Worm (Caenorhabditis elegans): ENCODE measurements around the gene slc-17.2.

Gene slc-17.2

DNA sequence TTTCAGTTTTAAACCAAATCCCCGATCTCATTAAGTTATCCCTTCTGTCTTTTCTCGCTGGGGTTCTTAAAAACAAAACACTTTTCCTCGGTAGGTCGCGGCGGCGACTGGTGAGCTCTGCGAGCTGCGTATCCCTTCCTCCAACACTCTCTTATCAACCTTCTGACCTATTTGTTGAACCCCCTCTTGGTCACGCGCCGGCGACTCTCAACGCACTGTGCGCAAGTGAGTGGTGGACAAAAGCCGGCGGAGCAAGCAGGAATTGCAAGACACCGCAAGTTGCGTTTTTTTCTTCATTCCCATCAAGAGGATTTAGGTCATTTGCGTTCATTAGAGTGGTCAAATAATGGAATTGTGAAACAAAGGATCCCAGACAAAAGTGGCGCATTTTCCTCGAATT, 36.1 kb downstream of the slc-17.2 start:
- TF ChIP-seq zag-1 (tag; optimal IDR thresholded peaks at IDR 0.05) = no peak
- peak; percentile 60 for TF ChIP-seq rnt-1 (tag; optimal IDR thresholded peaks at IDR 0.05)
- TF ChIP-seq hlh-4 (tag; optimal IDR thresholded peaks at IDR 0.05) = no peak
- TF ChIP-seq hpl-2 (GFP tag; optimal IDR thresholded peaks at IDR 0.05) = no peak
- TF ChIP-seq unc-130 (tag; optimal IDR thresholded peaks at IDR 0.05) = peak; percentile 43
- peak; percentile 64 for TF ChIP-seq lin-14 (GFP tag; optimal IDR thresholded peaks at IDR 0.05)
- TF ChIP-seq ceh-82 (tag; optimal IDR thresholded peaks at IDR 0.05) = no peak
- no peak for TF ChIP-seq aha-1 (tag; optimal IDR thresholded peaks at IDR 0.05)
- TF ChIP-seq pqm-1 (tag; optimal IDR thresholded peaks at IDR 0.05) = no peak
- TF ChIP-seq elt-2 (tag; optimal IDR thresholded peaks at IDR 0.05) = no peak
- no peak for TF ChIP-seq ceh-8 (GFP tag; optimal IDR thresholded peaks at IDR 0.05)
- TF ChIP-seq ces-1 (GFP tag; optimal IDR thresholded peaks at IDR 0.05) = no peak
- TF ChIP-seq xbp-1 (tag; optimal IDR thresholded peaks at IDR 0.05) = no peak
- no peak for TF ChIP-seq ama-1 (optimal IDR thresholded peaks at IDR 0.05)
- TF ChIP-seq dpl-1 (GFP tag; optimal IDR thresholded peaks at IDR 0.05) = peak in 1 of 3 experiments; percentile 6
- TF ChIP-seq lin-35 (GFP tag; optimal IDR thresholded peaks at IDR 0.05) = peak in 1 of 2 experiments; percentile 18
- no peak for TF ChIP-seq Y116A8C.19 (tag; optimal IDR thresholded peaks at IDR 0.05; ENCODE audit: borderline replicate concordance)
- peak in 1 of 2 experiments; percentile 27 for TF ChIP-seq mdl-1 (tag; optimal IDR thresholded peaks at IDR 0.05)
- no peak for TF ChIP-seq nhr-12 (tag; optimal IDR thresholded peaks at IDR 0.05)
- TF ChIP-seq nhr-71 (tag; optimal IDR thresholded peaks at IDR 0.05) = peak; percentile 51
- TF ChIP-seq nhr-19 (GFP tag; conservative IDR thresholded peaks at IDR 0.05) = 0 out of 2 replicates have a peak, but pooled peaks have one; percentile 12
- no peak for TF ChIP-seq lsy-2 (tag; optimal IDR thresholded peaks at IDR 0.05)
- no peak for TF ChIP-seq F16B12.6 (tag; optimal IDR thresholded peaks at IDR 0.05)
- TF ChIP-seq mab-9 (GFP tag; IDR thresholded peaks at IDR 0.05) = no peak
- TF ChIP-seq grh-1 (GFP tag; IDR thresholded peaks at IDR 0.05) = no peak
- peak; percentile 31 for TF ChIP-seq tbx-2 (tag; optimal IDR thresholded peaks at IDR 0.05)
- TF ChIP-seq nhr-11 (tag; optimal IDR thresholded peaks at IDR 0.05) = no peak
- TF ChIP-seq fkh-4 (tag; optimal IDR thresholded peaks at IDR 0.05; ENCODE audit: borderline replicate concordance) = no peak
- TF ChIP-seq nhr-77 (tag; optimal IDR thresholded peaks at IDR 0.05) = no peak
- TF ChIP-seq alr-1 (tag; optimal IDR thresholded peaks at IDR 0.05; ENCODE audit: borderline replicate concordance) = no peak
- TF ChIP-seq sptf-1 (tag; optimal IDR thresholded peaks at IDR 0.05) = no peak
- no peak for TF ChIP-seq nhr-47 (tag; optimal IDR thresholded peaks at IDR 0.05)
- no peak for TF ChIP-seq snu-23 (GFP tag; optimal IDR thresholded peaks at IDR 0.05)
- peak; percentile 22 to 24 for TF ChIP-seq efl-1 (optimal IDR thresholded peaks at IDR 0.05)
- peak; percentile 16 to 23 for TF ChIP-seq efl-1 (GFP tag; optimal IDR thresholded peaks at IDR 0.05 in 1 of 2)

DNA sequence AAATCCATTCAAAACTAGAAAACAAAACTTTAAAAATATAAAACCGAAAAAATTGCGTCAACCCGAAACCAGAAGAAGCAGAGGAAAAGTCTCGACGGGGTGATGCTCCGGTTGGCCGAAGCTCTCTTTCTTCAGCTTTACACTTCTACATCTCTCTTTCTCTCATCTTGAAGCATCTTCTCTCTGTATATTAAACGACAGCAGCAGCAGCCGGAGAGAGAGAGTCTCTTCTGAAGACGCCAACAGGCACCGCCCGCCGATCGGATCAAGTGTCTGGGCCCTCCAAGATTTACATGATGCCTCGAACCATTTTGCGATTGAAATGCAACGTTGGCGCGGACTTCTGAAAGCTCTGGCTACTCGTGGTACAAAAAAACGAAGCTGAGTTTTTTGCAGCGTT, 43.2 kb downstream of the slc-17.2 start:
- TF ChIP-seq aly-2 (tag; optimal IDR thresholded peaks at IDR 0.05) (no peak), alr-1 (tag; optimal IDR thresholded peaks at IDR 0.05; ENCODE audit: borderline replicate concordance) (no peak), ceh-90 (tag; optimal IDR thresholded peaks at IDR 0.05) (no peak), ceh-82 (tag; optimal IDR thresholded peaks at IDR 0.05) (no peak), fkh-8 (tag; optimal IDR thresholded peaks at IDR 0.05) (no peak), dpl-1 (GFP tag; optimal IDR thresholded peaks at IDR 0.05) (no peak), unc-30 (tag; optimal IDR thresholded peaks at IDR 0.05) (no peak), lsy-2 (tag; optimal IDR thresholded peaks at IDR 0.05) (peak in 1 of 2 experiments; percentile 20), nhr-237 (tag; optimal IDR thresholded peaks at IDR 0.05) (no peak), fos-1 (tag; optimal IDR thresholded peaks at IDR 0.05) (no peak), mep-1 (tag; optimal IDR thresholded peaks at IDR 0.05) (no peak), rnt-1 (tag; optimal IDR thresholded peaks at IDR 0.05) (peak; percentile 47), C34B4.2 (tag; optimal IDR thresholded peaks at IDR 0.05) (no peak), lin-14 (GFP tag; optimal IDR thresholded peaks at IDR 0.05) (peak; percentile 15), isw-1 (GFP tag; IDR thresholded peaks at IDR 0.05) (no peak), F16B12.6 (tag; optimal IDR thresholded peaks at IDR 0.05) (no peak), nhr-71 (tag; optimal IDR thresholded peaks at IDR 0.05) (peak; percentile 30), blmp-1 (tag; optimal IDR thresholded peaks at IDR 0.05) (no peak), xbp-1 (tag; optimal IDR thresholded peaks at IDR 0.05) (no peak), fkh-4 (tag; optimal IDR thresholded peaks at IDR 0.05; ENCODE audit: borderline replicate concordance) (no peak), lir-3 (tag; optimal IDR thresholded peaks at IDR 0.05; ENCODE audit: poor library complexity) (no peak), zip-4 (GFP tag; optimal IDR thresholded peaks at IDR 0.05) (no peak), nhr-28 (tag; optimal IDR thresholded peaks at IDR 0.05) (no peak), efl-3 (GFP tag; optimal IDR thresholded peaks at IDR 0.05) (no peak), elt-3 (tag; optimal IDR thresholded peaks at IDR 0.05) (no peak), aha-1 (tag; optimal IDR thresholded peaks at IDR 0.05) (no peak), nhr-85 (tag) (no peak), jun-1 (tag; optimal IDR thresholded peaks at IDR 0.05) (no peak)
